Fruit fly (Drosophila melanogaster) whole organism, wandering third instar larva: ENCODE data around the gene Slob.

Experiments
- Abd-B ChIP-seq: fragments of >200 bp; optimal IDR thresholded peaks from 2 replicates; lab custom pipeline; 2017; ENCODE audit warnings: missing biosample characterization, missing genetic modification characterization
- CG32264 ChIP-seq: fragments of 200-800 bp; sonication (Bioruptor generic); optimal IDR thresholded peaks from 2 replicates; lab custom pipeline; 2016; ENCODE audit warnings: missing biosample characterization, missing genetic modification characterization
- CG9705 ChIP-seq: fragments of 200-800 bp; sonication (Bioruptor generic); optimal IDR thresholded peaks from 2 replicates; lab custom pipeline; 2018; ENCODE audit warnings: missing biosample characterization, mild to moderate bottlenecking, missing genetic modification characterization
- CrebA ChIP-seq: fragments of 200-800 bp; sonication (Bioruptor generic); optimal IDR thresholded peaks from 2 replicates; lab custom pipeline; 2016; ENCODE audit warnings: missing biosample characterization, mild to moderate bottlenecking, missing genetic modification characterization, borderline replicate concordance
- Dfd ChIP-seq: fragments of >200 bp; optimal IDR thresholded peaks from 2 replicates; lab custom pipeline; 2017; ENCODE audit warnings: missing biosample characterization, missing genetic modification characterization
- Dif ChIP-seq: fragments of 200-275, 200-300 bp; sonication (Bioruptor generic); optimal IDR thresholded peaks from 2 replicates; lab custom pipeline; 2018; ENCODE audit warnings: missing biosample characterization, missing genetic modification characterization; ENCODE audit not compliant: partially characterized antibody
- GATAd ChIP-seq: sonication (Bioruptor generic); optimal IDR thresholded peaks from 2 replicates; lab custom pipeline; 2016; ENCODE audit warnings: missing biosample characterization, missing genetic modification characterization
- HLH106 ChIP-seq: fragments of 200-800 bp; optimal IDR thresholded peaks from 3 replicates; lab custom pipeline; 2019; ENCODE audit warnings: missing biosample characterization, mild to moderate bottlenecking, missing genetic modification characterization, moderate library complexity
- Hnf4 ChIP-seq: fragments of 200-800 bp; sonication (Bioruptor generic); optimal IDR thresholded peaks from 2 replicates; lab custom pipeline; 2016; ENCODE audit warnings: missing biosample characterization, mild to moderate bottlenecking, missing genetic modification characterization
- Hr78 ChIP-seq: fragments of >200 bp; optimal IDR thresholded peaks from 2 replicates; lab custom pipeline; 2017; ENCODE audit warnings: missing biosample characterization, missing genetic modification characterization
- Hr83 ChIP-seq: fragments of 200-300 bp; sonication (Bioruptor generic); optimal IDR thresholded peaks from 2 replicates; lab custom pipeline; 2016; ENCODE audit warnings: missing biosample characterization, mild to moderate bottlenecking, missing genetic modification characterization, moderate library complexity; ENCODE audit not compliant: poor library complexity, severe bottlenecking
- Jra ChIP-seq: sonication (Bioruptor generic); optimal IDR thresholded peaks from 2 replicates; lab custom pipeline; 2016; ENCODE audit warnings: missing biosample characterization, missing genetic modification characterization
- Myc ChIP-seq: fragments of >200 bp; optimal IDR thresholded peaks from 2 replicates; lab custom pipeline; 2017
- N ChIP-seq: fragments of >200 bp; optimal IDR thresholded peaks from 2 replicates; lab custom pipeline; 2018; ENCODE audit warnings: missing biosample characterization, missing external identifiers, missing genetic modification characterization
- Rel ChIP-seq, 2 experiments: fragments of 200-800 bp; sonication (Bioruptor generic) in 1 of 2; optimal IDR thresholded peaks; 2 replicates in 1 of 2; 3 replicates in 1 of 2; lab custom pipeline; 2016 to 2019; ENCODE audit warnings: mild to moderate bottlenecking in 2 of 2, missing biosample characterization in 2 of 2, missing genetic modification characterization in 2 of 2, moderate library complexity in 1 of 2
- br ChIP-seq: fragments of 200-800 bp; sonication (Bioruptor generic); optimal IDR thresholded peaks from 2 replicates; lab custom pipeline; 2016; ENCODE audit warnings: missing biosample characterization, missing genetic modification characterization
- brk ChIP-seq: fragments of 200-800 bp; sonication (Bioruptor generic); optimal IDR thresholded peaks from 2 replicates; lab custom pipeline; 2016; ENCODE audit warnings: missing biosample characterization, mild to moderate bottlenecking, missing genetic modification characterization
- dl ChIP-seq, 2 experiments: fragments of 175-275, 200-275 bp in 1 of 2; fragments of 200-275 bp in 1 of 2; sonication (Bioruptor generic); optimal IDR thresholded peaks; lab custom pipeline; 2018; ENCODE audit warnings: mild to moderate bottlenecking in 2 of 2, missing biosample characterization in 2 of 2, missing genetic modification characterization in 2 of 2, moderate library complexity in 2 of 2; ENCODE audit not compliant: partially characterized antibody in 2 of 2, insufficient read depth in 1 of 2
- ey ChIP-seq: fragments of 200-800 bp; sonication (Bioruptor generic); optimal IDR thresholded peaks from 2 replicates; lab custom pipeline; 2016; ENCODE audit warnings: missing biosample characterization, missing genetic modification characterization
- foxo ChIP-seq, 2 experiments: fragments of 200-800 bp; sonication (Bioruptor generic); optimal IDR thresholded peaks; 2 replicates in 1 of 2; 3 replicates in 1 of 2; lab custom pipeline; 2016 to 2017; ENCODE audit warnings: missing biosample characterization in 2 of 2, missing genetic modification characterization in 2 of 2
- fru ChIP-seq: fragments of 200-800 bp; sonication (Bioruptor generic); optimal IDR thresholded peaks from 3 replicates; lab custom pipeline; 2016; ENCODE audit warnings: missing biosample characterization, mild to moderate bottlenecking, missing genetic modification characterization
- h ChIP-seq: fragments of 200-800 bp; sonication (Bioruptor generic); optimal IDR thresholded peaks from 3 replicates; lab custom pipeline; 2016; ENCODE audit warnings: missing biosample characterization, mild to moderate bottlenecking, missing genetic modification characterization
- jim ChIP-seq: fragments of 175-275, 200-325 bp; sonication (Bioruptor generic); optimal IDR thresholded peaks from 2 replicates; lab custom pipeline; 2016; ENCODE audit warnings: missing biosample characterization, mild to moderate bottlenecking, missing genetic modification characterization
- pan ChIP-seq: fragments of >200 bp; optimal IDR thresholded peaks from 2 replicates; lab custom pipeline; 2017
- psq ChIP-seq: fragments of 200-800 bp; sonication (Bioruptor generic); optimal IDR thresholded peaks from 3 replicates; lab custom pipeline; 2017; ENCODE audit warnings: missing biosample characterization, mild to moderate bottlenecking, missing genetic modification characterization, moderate library complexity
- rgr ChIP-seq: fragments of 200-800 bp; sonication (Bioruptor generic); optimal IDR thresholded peaks from 3 replicates; lab custom pipeline; 2016; ENCODE audit warnings: missing biosample characterization, mild to moderate bottlenecking, missing genetic modification characterization
- sage ChIP-seq: fragments of 200-800 bp; sonication (Bioruptor generic); optimal IDR thresholded peaks from 2 replicates; lab custom pipeline; 2016; ENCODE audit warnings: missing biosample characterization, mild to moderate bottlenecking, missing genetic modification characterization
- sv ChIP-seq: fragments of 200-800 bp; sonication (Bioruptor generic); optimal IDR thresholded peaks from 3 replicates; lab custom pipeline; 2016; ENCODE audit warnings: missing biosample characterization, missing genetic modification characterization
- tai ChIP-seq: sonication (Bioruptor generic); optimal IDR thresholded peaks from 2 replicates; lab custom pipeline; 2016; ENCODE audit warnings: missing biosample characterization, missing genetic modification characterization
- usp ChIP-seq: fragments of >200 bp; optimal IDR thresholded peaks from 2 replicates; lab custom pipeline; 2017; ENCODE audit warnings: missing biosample characterization, missing genetic modification characterization

The Slob gene

DNA sequence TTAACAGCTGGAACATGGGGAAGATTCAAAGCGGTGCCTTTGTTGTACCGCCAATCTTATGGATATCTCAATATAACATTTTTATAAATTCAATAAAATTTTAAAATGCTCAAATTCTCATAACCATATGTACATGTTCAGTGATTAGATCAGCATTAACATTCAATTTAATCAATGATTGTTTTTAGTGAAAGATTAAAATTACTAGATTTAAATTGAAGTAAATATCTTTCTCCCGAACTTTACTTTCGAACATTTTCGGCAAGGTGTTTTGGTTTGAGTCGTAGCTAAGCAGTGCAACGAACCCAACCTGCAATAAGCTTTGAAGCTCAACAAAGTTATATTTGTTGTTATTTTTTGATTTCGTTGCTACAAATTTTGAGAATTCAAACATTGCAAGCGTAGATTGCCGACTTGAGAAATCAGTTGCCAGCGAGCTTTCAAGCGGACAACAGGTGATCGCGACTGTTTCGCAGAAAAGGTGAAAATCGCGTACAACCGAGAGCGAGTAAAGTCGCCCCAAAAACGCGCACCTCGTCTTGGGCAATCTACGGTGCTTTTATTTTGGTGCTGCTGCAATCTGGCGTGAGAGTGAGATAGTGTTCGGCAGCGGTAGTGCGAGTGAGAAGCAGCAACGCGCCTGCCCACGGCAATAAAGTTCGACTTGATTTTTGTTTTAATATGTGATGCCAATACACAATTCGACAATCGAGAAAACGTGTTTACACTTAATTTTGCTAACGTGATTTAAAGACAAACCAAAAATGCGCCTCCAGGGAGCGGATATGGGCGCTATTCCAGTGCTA is 27.7 kb upstream of the Slob start, which contains the start of gene Tep3:
Tep3 (plus strand) TSS at position 423 of the 806 bp plus-strand sequence.
- TF ChIP-seq sv (GFP tag; lab: Kevin White, UChicago) (peak; percentile 37), CG32264 (no peak), Abd-B (GFP tag; lab: Kevin White, UChicago) (no peak), h (GFP tag; lab: Kevin White, UChicago) (peak; percentile 42), Dif (peak; percentile 41), fru (GFP tag; lab: Kevin White, UChicago) (peak; percentile 90), tai (peak; percentile 32), sage (GFP tag; lab: Kevin White, UChicago) (peak; percentile 34), psq (GFP tag; lab: Kevin White, UChicago) (peak; percentile 35), HLH106 (peak; percentile 42), brk (GFP tag; lab: Kevin White, UChicago) (peak; percentile 5), ey (peak; percentile 38), Hnf4 (GFP tag; lab: Kevin White, UChicago) (peak; percentile 36), N (no peak), rgr (GFP tag; lab: Kevin White, UChicago) (peak; percentile 43), foxo (GFP tag; optimal IDR thresholded peaks at IDR 0.05; lab: Kevin White, UChicago) (peak in 1 of 2 experiments; percentile 42), CrebA (GFP tag; lab: Kevin White, UChicago) (peak; percentile 2), Myc (lab: Kevin White, UChicago) (peak; percentile 48), pan (lab: Kevin White, UChicago) (no peak)
- TF ChIP-seq, all 38 proteins: peak for 15

DNA sequence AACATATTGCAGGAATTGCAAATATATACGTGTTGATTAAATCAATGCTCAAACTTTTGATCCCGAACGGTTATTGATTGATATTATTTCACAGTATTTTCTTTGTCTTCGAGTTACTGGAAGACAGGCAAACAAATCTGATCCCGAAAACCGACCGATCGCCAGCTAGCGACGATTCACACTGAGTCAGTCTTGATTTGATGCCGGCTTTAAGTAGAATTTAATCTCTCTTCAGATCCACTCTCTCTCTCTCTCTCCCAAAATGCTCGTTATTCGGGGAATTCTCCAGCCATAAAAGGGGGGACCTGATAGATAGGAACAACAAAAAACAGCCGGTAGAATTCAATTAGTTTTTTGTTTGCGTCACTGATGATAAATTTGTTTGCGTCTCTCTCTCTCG is 26.5 kb upstream of the Slob start, which contains the start of gene Tep2:
Tep2 (minus strand) TSS at position 185 of the 400 bp plus-strand sequence.
- TF ChIP-seq fru (GFP tag; lab: Kevin White, UChicago): peak; percentile 43
- TF ChIP-seq CrebA (GFP tag; lab: Kevin White, UChicago): no peak
- no peak for TF ChIP-seq jim
- TF ChIP-seq br: no peak
- TF ChIP-seq Hr83 (GFP tag; lab: Kevin White, UChicago): peak; percentile 2
- TF ChIP-seq h (GFP tag; lab: Kevin White, UChicago): peak; percentile 26
- TF ChIP-seq Dif: peak; percentile 71
- peak; percentile 36 for TF ChIP-seq rgr (GFP tag; lab: Kevin White, UChicago)
- peak; percentile 47 to 58 for TF ChIP-seq dl (GFP tag; optimal IDR thresholded peaks at IDR 0.05; lab: Kevin White, UChicago; ENCODE audit: insufficient read depth in 1 of 2, partially characterized antibody in 2 of 2)
- no peak for TF ChIP-seq GATAd (GFP tag; lab: Kevin White, UChicago)
- no peak for TF ChIP-seq Rel (GFP tag; optimal IDR thresholded peaks at IDR 0.05; lab: Kevin White, UChicago)
- TF ChIP-seq Rel (tag; optimal IDR thresholded peaks at IDR 0.05; lab: Kevin White, UChicago): peak; percentile 96
- no peak for TF ChIP-seq CG9705
- no peak for TF ChIP-seq psq (GFP tag; lab: Kevin White, UChicago)
- peak; percentile 58 for TF ChIP-seq Jra

DNA sequence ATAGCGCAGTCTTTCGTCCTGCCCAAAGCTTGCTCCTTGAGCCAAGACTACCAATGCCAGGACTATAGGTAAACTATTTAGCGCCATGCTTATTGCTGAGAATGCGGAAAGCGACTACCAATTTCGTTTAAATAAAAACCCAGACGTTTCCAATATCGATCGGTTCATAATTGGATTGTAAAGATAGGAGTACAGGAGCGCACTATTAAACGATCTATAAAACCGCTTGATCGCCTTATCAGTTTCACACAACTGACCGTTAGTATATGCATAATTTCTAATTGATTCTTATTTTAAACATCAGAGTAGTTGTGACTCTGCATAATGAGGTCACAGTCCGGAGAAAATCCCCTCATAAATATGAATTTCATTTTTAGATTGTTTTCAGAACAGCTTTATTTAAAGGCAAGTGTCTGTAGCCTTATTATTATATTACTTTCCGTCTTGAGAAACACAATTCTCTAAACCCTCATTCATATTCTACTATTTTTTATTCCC is 17.8 kb upstream of the Slob start, which contains the start of the genes CG7025 and CG43235:
CG7025 (minus strand) TSS at position 101 of the 498 bp plus-strand sequence.
CG43235 (plus strand) TSS at position 448 of the 498 bp plus-strand sequence.
- no peak for TF ChIP-seq usp (GFP tag; lab: Kevin White, UChicago)

- no peak for TF ChIP-seq Hr78
- TF ChIP-seq Jra: no peak
- TF ChIP-seq Dfd (GFP tag; lab: Kevin White, UChicago): no peak
- TF ChIP-seq, all 38 proteins: peak for 0
Observed at dm6 chr2L:7690961-7691360, 16.1 kb upstream of the Slob start, which contains the start of gene CG18585. Gene CG18585, minus strand, starts transcription at chr2L:7691061.

DNA sequence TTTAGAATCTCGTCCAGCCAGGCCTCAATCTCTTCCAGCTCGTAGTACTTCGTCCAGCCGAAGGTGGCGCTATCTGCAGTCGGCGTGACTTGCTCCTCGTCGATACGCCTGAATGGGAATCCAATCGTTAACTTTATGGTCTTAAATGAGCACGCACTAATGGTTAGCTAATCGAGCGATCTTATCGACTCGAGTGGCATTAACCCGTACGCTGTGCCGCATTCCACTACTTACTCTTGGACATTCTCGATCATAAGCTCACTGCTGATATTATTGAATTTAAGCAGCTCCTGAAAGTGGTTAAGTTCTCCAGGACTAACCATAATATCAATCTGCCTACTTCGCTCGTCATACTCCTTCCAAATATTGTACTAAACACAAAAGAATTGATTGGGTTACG is 15.6 kb upstream of the Slob start:
- no peak for TF ChIP-seq Myc (lab: Kevin White, UChicago)
- TF ChIP-seq GATAd (GFP tag; lab: Kevin White, UChicago): no peak
- no peak for TF ChIP-seq jim
- no peak for TF ChIP-seq dl (GFP tag; optimal IDR thresholded peaks at IDR 0.05; lab: Kevin White, UChicago; ENCODE audit: insufficient read depth in 1 of 2, partially characterized antibody in 2 of 2)
- TF ChIP-seq Dif: no peak
- no peak for TF ChIP-seq Jra
- no peak for TF ChIP-seq brk (GFP tag; lab: Kevin White, UChicago)
- TF ChIP-seq Rel (GFP tag; optimal IDR thresholded peaks at IDR 0.05; lab: Kevin White, UChicago): no peak
- TF ChIP-seq Rel (tag; optimal IDR thresholded peaks at IDR 0.05; lab: Kevin White, UChicago): no peak
- TF ChIP-seq N: no peak
